Fruit fly (Drosophila melanogaster): ENCODE data around the gene CG12219.

Gene CG12219

DNA sequence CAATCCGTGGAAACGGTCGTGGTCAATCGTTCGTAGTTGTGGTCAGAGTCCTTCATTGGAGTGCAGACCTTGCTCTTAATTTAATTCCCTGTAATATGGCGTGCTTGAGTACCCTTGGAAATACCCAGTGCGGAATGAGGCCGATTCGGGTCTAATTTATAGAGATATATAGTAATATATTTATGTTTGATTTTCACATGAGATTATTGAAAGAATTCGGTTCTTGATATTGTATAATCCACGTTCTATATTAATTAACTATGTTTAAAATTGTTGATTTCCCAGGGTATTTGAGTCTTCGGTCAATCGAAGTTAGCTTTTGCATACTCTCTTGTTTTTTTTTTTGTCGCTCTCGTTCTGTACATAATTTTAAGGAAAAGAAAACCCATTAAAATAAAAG lies 42.2 kb upstream of the CG12219 start:
- TF ChIP-seq lbe (GFP tag; optimal IDR thresholded peaks at IDR 0.05), result peak; percentile 60
- TF ChIP-seq row (GFP tag; IDR thresholded peaks at IDR 0.05), result 0 out of 3 replicates have a peak, but pooled peaks have one; percentile 16
- no peak for TF ChIP-seq shn (GFP tag; optimal IDR thresholded peaks at IDR 0.05)
- peak; percentile 39 for TF ChIP-seq D19B (GFP tag; optimal IDR thresholded peaks at IDR 0.05)
- TF ChIP-seq Ets65A (GFP tag), result peak; percentile 15
- no peak for TF ChIP-seq CG17829 (tag; optimal IDR thresholded peaks at IDR 0.05)
- peak; percentile 18 for TF ChIP-seq corto (GFP tag; optimal IDR thresholded peaks at IDR 0.05)

DNA sequence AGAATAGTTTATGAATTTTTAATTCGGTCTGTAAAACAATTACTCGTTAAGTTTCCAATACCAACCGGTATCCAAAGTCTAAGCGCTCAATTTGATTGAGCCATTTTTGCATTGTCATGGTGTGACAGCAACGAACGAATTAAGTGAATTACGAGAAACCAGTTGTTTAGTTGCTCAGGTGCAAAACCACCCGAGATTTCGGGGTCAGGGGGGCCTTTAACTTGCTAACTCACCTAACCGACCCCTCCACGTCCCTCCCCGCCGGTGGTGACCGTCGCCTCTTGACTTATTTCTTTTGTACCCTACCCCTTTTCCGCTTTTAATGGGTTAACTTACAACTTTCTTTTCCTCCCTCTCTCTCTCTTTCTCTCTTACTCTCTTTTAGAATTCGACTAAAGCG lies 40.6 kb upstream of the CG12219 start:
- no peak for TF ChIP-seq CG6765 (GFP tag; optimal IDR thresholded peaks at IDR 0.05)
- peak in 1 of 2 experiments; percentile 25 for TF ChIP-seq Trl (optimal IDR thresholded peaks at IDR 0.05)
- TF ChIP-seq Trl (GFP tag; optimal IDR thresholded peaks at IDR 0.05), result no peak
- no peak for TF ChIP-seq tx (GFP tag; optimal IDR thresholded peaks at IDR 0.05)
- no peak for TF ChIP-seq zf30C (GFP tag; optimal IDR thresholded peaks at IDR 0.05)
- no peak for TF ChIP-seq CG8944 (GFP tag; optimal IDR thresholded peaks at IDR 0.05)
- no peak for TF ChIP-seq CG17328 (GFP tag; IDR thresholded peaks at IDR 0.05)
- TF ChIP-seq nmo (GFP tag; optimal IDR thresholded peaks at IDR 0.05), result no peak
- TF ChIP-seq MESR4 (GFP tag; optimal IDR thresholded peaks at IDR 0.05), result no peak
- no peak for TF ChIP-seq CG13296 (GFP tag; optimal IDR thresholded peaks at IDR 0.05)
- TF ChIP-seq Dip3 (GFP tag; optimal IDR thresholded peaks at IDR 0.05), result no peak
- peak; percentile 25 for TF ChIP-seq sens (GFP tag)
- peak; percentile 5 for TF ChIP-seq oc (tag; optimal IDR thresholded peaks at IDR 0.05)
- peak; percentile 6 for TF ChIP-seq Blimp-1 (GFP tag; optimal IDR thresholded peaks at IDR 0.05)
- TF ChIP-seq chn (GFP tag; optimal IDR thresholded peaks at IDR 0.05), result no peak
- no peak for TF ChIP-seq Mrtf (GFP tag; IDR thresholded peaks at IDR 0.05)
- TF ChIP-seq Med (GFP tag), result no peak
- TF ChIP-seq sisA (GFP tag; IDR thresholded peaks at IDR 0.05), result no peak
- TF ChIP-seq CG5245 (GFP tag; optimal IDR thresholded peaks at IDR 0.05), result no peak
- TF ChIP-seq crp (GFP tag; optimal IDR thresholded peaks at IDR 0.05), result no peak
- no peak for TF ChIP-seq bab2 (GFP tag; optimal IDR thresholded peaks at IDR 0.05)
- no peak for TF ChIP-seq CG7372 (GFP tag; IDR thresholded peaks at IDR 0.05)
- TF ChIP-seq NC2α (GFP tag; optimal IDR thresholded peaks at IDR 0.05), result no peak
- no peak for TF ChIP-seq nerfin-1 (tag; optimal IDR thresholded peaks at IDR 0.05)
- no peak for TF ChIP-seq Chrac-16 (GFP tag; optimal IDR thresholded peaks at IDR 0.05)
- peak in 1 of 2 experiments; percentile 7 for TF ChIP-seq Hr78 (GFP tag; optimal IDR thresholded peaks at IDR 0.05)
- peak; percentile 7 for TF ChIP-seq nom (GFP tag; optimal IDR thresholded peaks at IDR 0.05)
- TF ChIP-seq trh (GFP tag; optimal IDR thresholded peaks at IDR 0.05), result no peak
- TF ChIP-seq Neu2 (GFP tag; optimal IDR thresholded peaks at IDR 0.05; ENCODE audit: borderline replicate concordance), result no peak
- TF ChIP-seq crol (GFP tag; IDR thresholded peaks at IDR 0.05), result peak; percentile 59; the same call in 1 of the 2 replicates

DNA sequence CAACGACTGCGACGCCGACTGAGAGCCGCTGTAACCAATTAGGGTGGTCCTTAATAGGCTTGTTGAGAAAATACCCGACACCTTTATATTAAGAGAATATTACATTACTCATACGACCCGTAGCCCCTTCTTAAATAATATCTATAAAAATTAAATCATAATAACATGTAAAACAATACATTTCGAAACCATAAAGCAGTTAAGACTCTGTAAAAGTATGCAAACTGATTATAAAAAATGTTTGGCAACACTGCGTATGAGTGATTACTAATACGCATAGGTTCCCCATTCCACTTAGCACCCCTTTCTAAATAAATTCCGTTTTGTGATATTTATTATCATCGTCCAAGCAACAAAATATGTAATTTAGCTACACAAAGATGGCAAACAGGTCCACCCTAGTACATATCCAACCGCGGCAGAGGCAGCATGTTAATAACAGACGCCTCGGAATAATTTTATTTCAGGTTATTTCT lies 39.5 kb upstream of the CG12219 start:
- TF ChIP-seq jumu (GFP tag; optimal IDR thresholded peaks at IDR 0.05), result peak; percentile 14
- TF ChIP-seq crp (GFP tag; optimal IDR thresholded peaks at IDR 0.05), result peak in 1 of 2 experiments; percentile 21
- TF ChIP-seq Atf3 (GFP tag; optimal IDR thresholded peaks at IDR 0.05), result no peak
- no peak for TF ChIP-seq sna (GFP tag; IDR thresholded peaks at IDR 0.05; ENCODE audit: partially characterized antibody)
- TF ChIP-seq shn (GFP tag; optimal IDR thresholded peaks at IDR 0.05), result no peak
- TF ChIP-seq hb (GFP tag; IDR thresholded peaks at IDR 0.05; ENCODE audit: partially characterized antibody), result no peak
- TF ChIP-seq CG4360 (GFP tag; IDR thresholded peaks at IDR 0.05), result 0 out of 2 replicates have a peak, but pooled peaks have one; percentile 8
- TF ChIP-seq CG3838 (GFP tag; optimal IDR thresholded peaks at IDR 0.05), result no peak
- TF ChIP-seq CG11723 (GFP tag; optimal IDR thresholded peaks at IDR 0.05), result peak; percentile 79
- peak; percentile 68 for TF ChIP-seq CG2875 (GFP tag; optimal IDR thresholded peaks at IDR 0.05)
- no peak for TF ChIP-seq CG7745 (tag; optimal IDR thresholded peaks at IDR 0.05)
- peak; percentile 57 for TF ChIP-seq CG10366 (GFP tag; IDR thresholded peaks at IDR 0.05)
- TF ChIP-seq Xbp1 (GFP tag; optimal IDR thresholded peaks at IDR 0.05), result peak; percentile 56
- no peak for TF ChIP-seq CG8765 (GFP tag; IDR thresholded peaks at IDR 0.05)
- TF ChIP-seq gem (tag; optimal IDR thresholded peaks at IDR 0.05), result peak; percentile 88
- TF ChIP-seq CG8944 (GFP tag; optimal IDR thresholded peaks at IDR 0.05), result no peak
- TF ChIP-seq CG3726 (GFP tag; IDR thresholded peaks at IDR 0.05), result no peak
